Worm (Caenorhabditis elegans) whole organism, late embryonic: ENCODE results near the gene saps-1.

ENCODE experiments used
- ama-1 ChIP-seq: fragments of 150-350 bp; optimal IDR thresholded peaks from 2 replicates; lab custom pipeline; 2014
- ceh-14 ChIP-seq: sonication (generic microtip); optimal IDR thresholded peaks from 2 replicates; lab custom pipeline; 2016; ENCODE audit warnings: missing genotype, missing genetic modification characterization, missing compliant biosample characterization
- ceh-31 ChIP-seq: sonication (generic microtip); optimal IDR thresholded peaks from 2 replicates; lab custom pipeline; 2016; ENCODE audit warnings: missing genetic modification characterization, missing compliant biosample characterization
- fax-1 ChIP-seq: sonication (generic microtip); optimal IDR thresholded peaks from 2 replicates; lab custom pipeline; 2016; ENCODE audit warnings: missing genotype, missing genetic modification characterization, missing compliant biosample characterization
- fkh-10 ChIP-seq: fragments of 150-350 bp; optimal IDR thresholded peaks from 2 replicates; lab custom pipeline; 2014; ENCODE audit warnings: missing biosample characterization, missing genetic modification reagents, missing genetic modification characterization
- hlh-6 ChIP-seq: sonication (generic microtip); optimal IDR thresholded peaks from 2 replicates; lab custom pipeline; 2016; ENCODE audit warnings: missing genotype, missing genetic modification characterization, missing compliant biosample characterization
- nhr-11 ChIP-seq: fragments of 150-350 bp; optimal IDR thresholded peaks from 2 replicates; lab custom pipeline; 2014; ENCODE audit warnings: missing biosample characterization, missing genetic modification characterization
- pha-4 ChIP-seq: fragments of 150-350 bp; optimal IDR thresholded peaks from 2 replicates; lab custom pipeline; 2018; ENCODE audit warnings: missing biosample characterization, missing genetic modification reagents, missing genetic modification characterization
- rnt-1 ChIP-seq: sonication (generic microtip); optimal IDR thresholded peaks from 2 replicates; lab custom pipeline; 2016; ENCODE audit warnings: missing genetic modification characterization, missing compliant biosample characterization
- unc-86 ChIP-seq: sonication (generic microtip); optimal IDR thresholded peaks from 2 replicates; lab custom pipeline; 2016; ENCODE audit warnings: missing genetic modification characterization, missing compliant biosample characterization

DNA sequence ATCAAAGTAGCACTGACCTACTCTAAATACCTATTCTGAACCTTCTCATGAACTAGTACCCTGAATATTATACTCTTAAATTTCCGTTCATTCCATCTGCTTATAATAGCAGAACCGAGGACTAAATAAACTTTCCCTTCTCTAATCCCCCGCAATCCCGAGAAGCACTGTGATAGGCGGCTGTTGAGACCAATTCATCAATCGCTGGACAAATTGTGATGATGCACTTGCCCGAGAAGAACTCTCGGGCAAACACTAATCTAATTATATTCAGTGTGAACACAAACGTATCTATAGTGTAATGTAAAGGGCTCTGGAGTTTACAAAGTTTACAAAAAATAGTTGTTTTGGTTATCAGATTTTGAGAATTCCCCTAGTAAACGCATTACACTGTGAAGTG is 22.6 kb upstream of the saps-1 start:
- no peak for TF ChIP-seq fkh-10 (GFP tag; lab: Kevin White, UChicago)
- TF ChIP-seq ama-1 (lab: Kevin White, UChicago) = no peak
- no peak for TF ChIP-seq hlh-6 (tag; lab: Kevin White, UChicago)
- TF ChIP-seq fax-1 (tag; lab: Kevin White, UChicago) = no peak
- no peak for TF ChIP-seq ceh-14
- TF ChIP-seq rnt-1 (tag; lab: Kevin White, UChicago) = no peak
- no peak for TF ChIP-seq nhr-11 (tag; lab: Kevin White, UChicago)
- TF ChIP-seq pha-4 = no peak
- no peak for TF ChIP-seq unc-86
- TF ChIP-seq ceh-31 (tag; lab: Kevin White, UChicago) = no peak
